Worm (Caenorhabditis elegans): ENCODE measurements around the gene tmd-2.

ce11 chrV:8357756-8358155 lies 23.3 kb downstream of the tmd-2 start:
- TF ChIP-seq ref-1 (GFP tag; conservative IDR thresholded peaks at IDR 0.05) (no peak), flt-1 (GFP tag; IDR thresholded peaks at IDR 0.05) (no peak), klf-2 (GFP tag; conservative IDR thresholded peaks at IDR 0.05) (no peak), med-1 (GFP tag; optimal IDR thresholded peaks at IDR 0.05; ENCODE audit: insufficient read depth) (no peak)
